Worm (Caenorhabditis elegans) whole organism, L3 larva: Measurements from ENCODE around the gene Y22D7AL.6.

Source experiments
- ZK546.5 ChIP-seq: sonication (generic microtip); optimal IDR thresholded peaks from 2 replicates; lab custom pipeline; 2017; ENCODE audit warnings: missing biosample characterization, missing genetic modification characterization
- aly-2 ChIP-seq: fragments of 150-350 bp; optimal IDR thresholded peaks from 2 replicates; lab custom pipeline; 2014; ENCODE audit warnings: missing biosample characterization, missing genetic modification characterization
- ama-1 ChIP-seq: fragments of 150-350 bp; optimal IDR thresholded peaks from 2 replicates; lab custom pipeline; 2018
- ceh-28 ChIP-seq: fragments of 150-350 bp; optimal IDR thresholded peaks from 2 replicates; lab custom pipeline; 2014; ENCODE audit warnings: missing biosample characterization, missing genetic modification reagents, missing genetic modification characterization
- ceh-82 ChIP-seq: fragments of 150-350 bp; optimal IDR thresholded peaks from 2 replicates; lab custom pipeline; 2014; ENCODE audit warnings: missing biosample characterization, missing genetic modification characterization
- ceh-9 ChIP-seq: sonication (generic microtip); optimal IDR thresholded peaks from 2 replicates; lab custom pipeline; 2018; ENCODE audit warnings: missing biosample characterization, missing genetic modification characterization
- egl-27 ChIP-seq: sonication (generic microtip); optimal IDR thresholded peaks from 4 replicates; lab custom pipeline; 2017; ENCODE audit warnings: missing biosample characterization, missing genetic modification reagents, missing genetic modification characterization
- egl-5 ChIP-seq: fragments of 150-350 bp; optimal IDR thresholded peaks from 2 replicates; lab custom pipeline; 2017; ENCODE audit warnings: missing biosample characterization, missing genetic modification reagents, missing genetic modification characterization, inconsistent platforms
- elt-2 ChIP-seq: sonication (generic microtip); optimal IDR thresholded peaks from 2 replicates; lab custom pipeline; 2016; ENCODE audit warnings: missing genetic modification reagents, mild to moderate bottlenecking, missing genetic modification characterization, missing compliant biosample characterization
- eor-1 ChIP-seq, 2 experiments: fragments of 150-350 bp; optimal IDR thresholded peaks; 2 replicates each; lab custom pipeline; 2014 to 2018; ENCODE audit warnings: missing biosample characterization in 2 of 2, missing genetic modification characterization in 2 of 2
- fkh-10 ChIP-seq: sonication (generic microtip); optimal IDR thresholded peaks from 2 replicates; lab custom pipeline; 2017; ENCODE audit warnings: missing biosample characterization, missing genetic modification reagents, missing genetic modification characterization
- fkh-2 ChIP-seq: fragments of 150-350 bp; optimal IDR thresholded peaks from 2 replicates; lab custom pipeline; 2014; ENCODE audit warnings: missing biosample characterization, missing genetic modification reagents, missing genetic modification characterization
- fos-1 ChIP-seq: fragments of 150-350 bp; optimal IDR thresholded peaks from 2 replicates; lab custom pipeline; 2014; ENCODE audit warnings: missing biosample characterization, missing genetic modification characterization
- hmg-11 ChIP-seq: sonication (generic microtip); optimal IDR thresholded peaks from 2 replicates; lab custom pipeline; 2016; ENCODE audit warnings: missing genetic modification characterization, missing compliant biosample characterization
- jun-1 ChIP-seq: fragments of 150-350 bp; optimal IDR thresholded peaks from 2 replicates; lab custom pipeline; 2014; ENCODE audit warnings: missing biosample characterization, missing genetic modification reagents, missing genetic modification characterization
- lin-15B ChIP-seq: fragments of 150-350 bp; optimal IDR thresholded peaks from 2 replicates; lab custom pipeline; 2014; ENCODE audit warnings: missing biosample characterization, missing genetic modification characterization
- lsy-12 ChIP-seq: sonication (generic microtip); optimal IDR thresholded peaks from 2 replicates; lab custom pipeline; 2016; ENCODE audit warnings: mild to moderate bottlenecking, missing genetic modification characterization, missing compliant biosample characterization
- mdl-1 ChIP-seq: fragments of 150-350 bp; optimal IDR thresholded peaks from 2 replicates; lab custom pipeline; 2014; ENCODE audit warnings: missing biosample characterization, missing genetic modification characterization
- mml-1 ChIP-seq: fragments of 150-350 bp; sonication (generic microtip); optimal IDR thresholded peaks from 3 replicates; lab custom pipeline; 2014; ENCODE audit warnings: missing biosample characterization, missing genetic modification characterization
- nfya-1 ChIP-seq: sonication (generic microtip); optimal IDR thresholded peaks from 2 replicates; lab custom pipeline; 2017; ENCODE audit warnings: missing genetic modification characterization, mild to moderate bottlenecking, missing compliant biosample characterization, antibody characterized with exemption, moderate library complexity; ENCODE audit not compliant: insufficient read depth
- nhr-12 ChIP-seq: fragments of 150-350 bp; optimal IDR thresholded peaks from 2 replicates; lab custom pipeline; 2014; ENCODE audit warnings: missing biosample characterization, missing genetic modification characterization
- nhr-23 ChIP-seq: fragments of 150-350 bp; optimal IDR thresholded peaks from 2 replicates; lab custom pipeline; 2014; ENCODE audit warnings: missing biosample characterization, missing genetic modification reagents, missing genetic modification characterization
- nhr-25 ChIP-seq: sonication (generic microtip); optimal IDR thresholded peaks from 2 replicates; lab custom pipeline; 2017; ENCODE audit warnings: missing biosample characterization, missing genetic modification characterization
- nhr-43 ChIP-seq: sonication (generic microtip); optimal IDR thresholded peaks from 2 replicates; lab custom pipeline; 2016; ENCODE audit warnings: mild to moderate bottlenecking, missing genetic modification characterization, missing compliant biosample characterization; ENCODE audit not compliant: poor library complexity, severe bottlenecking
- nhr-77 ChIP-seq: fragments of 150-350 bp; optimal IDR thresholded peaks from 2 replicates; lab custom pipeline; 2014; ENCODE audit warnings: missing biosample characterization, missing genetic modification characterization
- pha-4 ChIP-seq: fragments of 150-350 bp; optimal IDR thresholded peaks from 2 replicates; lab custom pipeline; 2014; ENCODE audit warnings: missing biosample characterization, missing genetic modification reagents, missing genetic modification characterization
- pqm-1 ChIP-seq: fragments of 150-350 bp; optimal IDR thresholded peaks from 2 replicates; lab custom pipeline; 2017; ENCODE audit warnings: missing biosample characterization, missing genetic modification characterization, inconsistent platforms
- sea-2 ChIP-seq: fragments of 150-350 bp; sonication (generic microtip); optimal IDR thresholded peaks from 4 replicates; lab custom pipeline; 2014; ENCODE audit warnings: missing biosample characterization, missing genetic modification reagents, missing genetic modification characterization
- skn-1 ChIP-seq: fragments of 150-350 bp; optimal IDR thresholded peaks from 2 replicates; lab custom pipeline; 2014; ENCODE audit warnings: missing biosample characterization, missing genetic modification characterization
- snpc-4 ChIP-seq: fragments of 150-350 bp; optimal IDR thresholded peaks from 2 replicates; lab custom pipeline; 2014; ENCODE audit warnings: missing biosample characterization, missing genetic modification characterization
- tbx-2 ChIP-seq: sonication (generic microtip); optimal IDR thresholded peaks from 2 replicates; lab custom pipeline; 2016; ENCODE audit warnings: mild to moderate bottlenecking, missing genetic modification characterization, missing compliant biosample characterization
- unc-39 ChIP-seq: sonication (generic microtip); optimal IDR thresholded peaks from 4 replicates; lab custom pipeline; 2017; ENCODE audit warnings: missing biosample characterization, missing genetic modification characterization
- unc-62 ChIP-seq: fragments of 150-350 bp; sonication (generic microtip); optimal IDR thresholded peaks from 4 replicates; lab custom pipeline; 2014; ENCODE audit warnings: missing biosample characterization, missing genetic modification reagents, missing genetic modification characterization
- ztf-4 ChIP-seq: fragments of 150-350 bp; optimal IDR thresholded peaks from 2 replicates; lab custom pipeline; 2014; ENCODE audit warnings: missing biosample characterization, missing genetic modification characterization

Y22D7AL.6 gene

DNA sequence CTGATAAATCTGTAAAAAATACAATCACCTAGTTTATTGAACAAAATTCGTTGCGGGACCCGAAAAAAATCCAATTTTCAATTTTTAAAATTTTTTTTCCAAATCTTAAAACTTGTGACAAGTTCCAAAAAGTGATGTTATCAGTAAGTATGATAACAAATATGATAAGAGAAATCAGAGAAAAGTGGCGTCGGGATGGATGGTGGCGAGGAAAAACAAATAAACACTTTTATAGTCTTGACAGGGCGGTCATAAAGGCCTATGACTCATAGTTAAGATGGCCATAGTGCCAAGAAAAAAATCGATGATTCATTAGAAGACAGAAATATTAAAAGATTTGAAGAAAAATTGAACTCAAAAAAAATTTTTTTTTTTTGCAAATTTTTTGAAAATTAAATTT lies 2.0 kb upstream of the Y22D7AL.6 start:
- TF ChIP-seq pha-4 (peak; percentile 87), egl-5 (tag; lab: Kevin White, UChicago) (no peak), ceh-82 (tag; lab: Kevin White, UChicago) (no peak), elt-2 (tag; lab: Kevin White, UChicago) (peak; percentile 84), jun-1 (tag; lab: Kevin White, UChicago) (peak; percentile 70), ama-1 (no peak), snpc-4 (tag; lab: Kevin White, UChicago) (peak; percentile 3), pqm-1 (peak; percentile 92)

- TF ChIP-seq ceh-9 (tag; lab: Kevin White, UChicago) (no peak), hmg-11 (tag; lab: Kevin White, UChicago) (no peak), ceh-82 (tag; lab: Kevin White, UChicago) (no peak), ZK546.5 (tag; lab: Kevin White, UChicago) (no peak), egl-27 (no peak), fos-1 (tag; lab: Kevin White, UChicago) (no peak), skn-1 (tag; lab: Kevin White, UChicago) (no peak), unc-62 (GFP tag; lab: Kevin White, UChicago) (no peak), eor-1 (tag; optimal IDR thresholded peaks at IDR 0.05; lab: Kevin White, UChicago) (no peak), fkh-2 (tag; lab: Kevin White, UChicago) (no peak)
- TF ChIP-seq, all 47 proteins: peak for 0
These were observed 950 bp upstream of the Y22D7AL.6 start for ce11 chrIII:1603776-1604175.

ce11 chrIII:1607659-1608058 lies 2.9 kb downstream of the Y22D7AL.6 start:
- TF ChIP-seq nhr-23 (tag; lab: Kevin White, UChicago) (no peak), ceh-28 (tag; lab: Kevin White, UChicago) (peak; percentile 74), ceh-82 (tag; lab: Kevin White, UChicago) (no peak), unc-62 (GFP tag; lab: Kevin White, UChicago) (no peak)
- TF ChIP-seq, all 47 proteins: peak for 1

DNA sequence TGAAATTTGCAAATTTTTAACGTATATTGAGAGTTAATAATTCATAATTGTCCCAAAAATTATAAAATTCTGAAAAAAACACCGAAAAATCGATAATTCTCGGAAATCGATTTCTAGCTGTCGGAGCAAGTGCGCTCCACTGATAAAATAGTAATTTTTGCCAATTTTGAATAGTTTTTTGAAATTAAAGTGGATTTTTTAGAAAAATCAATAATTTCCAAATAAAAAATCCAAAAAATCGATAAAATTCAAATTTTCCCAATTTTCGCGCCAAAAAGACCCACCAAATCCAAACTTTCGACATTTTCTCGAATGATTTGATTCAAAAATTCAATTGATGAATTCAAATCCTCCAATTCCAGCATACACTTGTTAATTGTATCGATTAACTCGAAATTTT lies 6.2 kb downstream of the Y22D7AL.6 start:
- TF ChIP-seq ceh-28 (tag; lab: Kevin White, UChicago) (peak; percentile 60), jun-1 (tag; lab: Kevin White, UChicago) (no peak)

- TF ChIP-seq lin-15B (tag; lab: Kevin White, UChicago) (no peak), ceh-28 (tag; lab: Kevin White, UChicago) (peak; percentile 94)
- TF ChIP-seq, all 47 proteins: peak for 1
These were observed 8.3 kb downstream of the Y22D7AL.6 start for ce11 chrIII:1612974-1613568.

ce11 chrIII:1613933-1614332 lies 9.2 kb downstream of the Y22D7AL.6 start, which contains the start of gene Y22D7AL.9:
Y22D7AL.9 (minus strand) TSS chrIII:1614033.
- no peak for TF ChIP-seq sea-2 (GFP tag; lab: Kevin White, UChicago)

DNA sequence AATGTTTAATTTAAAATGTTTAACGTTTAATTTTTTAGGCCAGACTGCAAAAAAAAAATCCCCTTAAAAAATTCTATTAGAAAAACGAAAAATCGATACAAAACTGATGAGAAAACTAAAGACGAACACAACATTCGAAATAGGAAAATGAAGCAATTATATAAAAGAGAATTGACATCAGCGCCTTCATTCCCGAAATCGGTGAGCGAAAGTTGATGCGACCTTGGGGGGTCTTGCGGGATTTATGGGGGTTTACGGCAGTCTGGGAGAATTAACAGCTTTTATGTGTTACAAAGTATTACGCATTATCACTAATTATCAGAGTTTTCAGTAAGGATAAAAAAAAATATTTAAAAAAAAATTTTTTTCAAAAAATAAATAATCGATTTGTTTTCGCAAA lies 9.7 kb downstream of the Y22D7AL.6 start:
- TF ChIP-seq fkh-10 (no peak), nhr-23 (tag; lab: Kevin White, UChicago) (peak; percentile 1), nhr-25 (tag; lab: Kevin White, UChicago) (peak; percentile 1)

DNA sequence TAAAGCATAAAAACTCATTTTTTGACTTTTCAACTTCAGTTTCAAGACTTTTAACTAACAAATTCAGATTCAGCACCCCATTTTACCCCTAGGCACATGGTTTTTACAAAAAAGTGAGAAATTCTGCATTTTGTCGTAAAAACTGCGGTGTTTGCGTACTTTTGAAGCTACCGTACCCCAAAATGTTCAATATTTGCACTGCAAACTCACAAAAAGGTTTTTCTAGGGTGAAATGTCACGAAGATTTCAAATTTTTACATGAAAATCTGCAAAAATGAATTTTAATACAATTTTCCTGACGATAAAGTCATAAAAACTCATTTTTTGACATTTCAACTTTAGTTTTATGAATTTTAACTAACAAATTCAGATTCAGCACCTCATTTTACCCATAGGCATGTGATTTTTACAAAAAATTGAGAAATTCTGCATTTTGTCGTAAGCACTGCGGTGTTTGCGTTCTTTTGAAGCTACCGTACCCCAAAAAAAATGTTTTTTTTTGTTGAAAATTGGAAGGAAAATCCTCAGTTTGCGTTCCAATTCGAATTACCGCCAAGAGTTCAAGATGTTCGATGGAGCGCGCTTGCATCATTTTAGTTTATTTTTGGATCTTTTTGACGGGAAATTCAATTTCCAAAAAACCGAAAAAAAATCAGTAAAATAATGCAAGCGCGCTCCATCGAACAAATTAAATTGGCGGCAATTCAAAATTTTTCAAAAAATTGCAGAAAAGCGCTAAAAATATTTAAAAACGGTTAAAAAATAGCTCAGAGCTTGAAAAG lies 11.7 kb downstream of the Y22D7AL.6 start:
- TF ChIP-seq tbx-2: no peak
- TF ChIP-seq mdl-1: no peak
- TF ChIP-seq fos-1 (tag; lab: Kevin White, UChicago): no peak
- TF ChIP-seq elt-2 (tag; lab: Kevin White, UChicago): peak; percentile 46
- TF ChIP-seq nhr-23 (tag; lab: Kevin White, UChicago): no peak
- peak; percentile 94 for TF ChIP-seq ama-1
- TF ChIP-seq aly-2 (tag; lab: Kevin White, UChicago): no peak
- TF ChIP-seq lin-15B (tag; lab: Kevin White, UChicago): peak; percentile 68
- TF ChIP-seq eor-1 (tag; optimal IDR thresholded peaks at IDR 0.05; lab: Kevin White, UChicago): no peak
- TF ChIP-seq nhr-43 (tag; lab: Kevin White, UChicago): peak; percentile 55
- TF ChIP-seq nhr-12 (tag; lab: Kevin White, UChicago): no peak
- peak; percentile 7 for TF ChIP-seq pha-4
- no peak for TF ChIP-seq mml-1 (tag; lab: Kevin White, UChicago)
- no peak for TF ChIP-seq ZK546.5 (tag; lab: Kevin White, UChicago)
- no peak for TF ChIP-seq pqm-1
- no peak for TF ChIP-seq snpc-4 (tag; lab: Kevin White, UChicago)
- TF ChIP-seq unc-39 (tag; lab: Kevin White, UChicago): no peak
- TF ChIP-seq nhr-77 (tag; lab: Kevin White, UChicago): no peak
- TF ChIP-seq lsy-12 (tag; lab: Kevin White, UChicago): peak; percentile 42
- peak; percentile 48 for TF ChIP-seq nhr-25 (tag; lab: Kevin White, UChicago)
- TF ChIP-seq ceh-28 (tag; lab: Kevin White, UChicago): peak; percentile 4
- TF ChIP-seq nfya-1 (tag; lab: Kevin White, UChicago): peak; percentile 38
- TF ChIP-seq ztf-4 (tag; lab: Kevin White, UChicago): peak; percentile 59
- TF ChIP-seq ceh-82 (tag; lab: Kevin White, UChicago): no peak
